Fruit fly (Drosophila melanogaster) whole organism, embryonic: ENCODE results near the gene prt.

Experiments
- Abd-B ChIP-seq: fragments of 200-800 bp; sonication (Bioruptor generic); optimal IDR thresholded peaks from 2 replicates; lab custom pipeline; 2018; ENCODE audit warnings: missing biosample characterization, mild to moderate bottlenecking, missing genetic modification characterization, moderate library complexity
- Bdp1 ChIP-seq: fragments of 200-800 bp; sonication (Bioruptor generic); optimal IDR thresholded peaks from 3 replicates; lab custom pipeline; 2016; ENCODE audit warnings: missing biosample characterization, missing genetic modification characterization
- BtbVII ChIP-seq: fragments of 200-800 bp; sonication (Bioruptor generic); optimal IDR thresholded peaks from 3 replicates; lab custom pipeline; 2017; ENCODE audit warnings: missing biosample characterization, mild to moderate bottlenecking, missing genetic modification characterization
- CG11093 ChIP-seq: fragments of 200-800 bp; sonication (Bioruptor generic); IDR thresholded peaks from 3 replicates; pipeline ENCODE4 v1.3.6; 2022; ENCODE audit warnings: missing biosample characterization, missing genetic modification characterization
- CG11398 ChIP-seq: fragments of 200-800 bp; sonication (Bioruptor generic); optimal IDR thresholded peaks from 2 replicates; lab custom pipeline; 2016; ENCODE audit warnings: missing biosample characterization, missing genetic modification characterization
- CG11560 ChIP-seq: fragments of 200-800 bp; sonication (Bioruptor generic); IDR thresholded peaks from 3 replicates; pipeline ENCODE4 v1.3.6; 2022; ENCODE audit warnings: missing biosample characterization, missing genetic modification characterization
- CG14860 ChIP-seq: fragments of 200-800 bp; sonication (Bioruptor generic); IDR thresholded peaks from 3 replicates; pipeline ENCODE4 v1.3.6; 2022; ENCODE audit warnings: missing biosample characterization, missing genetic modification characterization; ENCODE audit not compliant: partially characterized antibody
- CG1529 ChIP-seq: fragments of 200-800 bp; sonication (Bioruptor generic); optimal IDR thresholded peaks from 3 replicates; lab custom pipeline; 2018; ENCODE audit warnings: missing biosample characterization, missing genetic modification characterization
- CG15479 ChIP-seq: fragments of 200-800 bp; sonication (Bioruptor generic); optimal IDR thresholded peaks from 3 replicates; lab custom pipeline; 2019; ENCODE audit warnings: missing biosample characterization, mild to moderate bottlenecking, missing genetic modification characterization, moderate library complexity
- CG16813 ChIP-seq: fragments of 200-800 bp; sonication (Bioruptor generic); IDR thresholded peaks from 3 replicates; pipeline ENCODE4 v1.3.6; 2022; ENCODE audit warnings: missing biosample characterization, missing genetic modification characterization; ENCODE audit not compliant: partially characterized antibody
- CG17829 ChIP-seq: fragments of 200-800 bp; optimal IDR thresholded peaks from 2 replicates; lab custom pipeline; 2019; ENCODE audit warnings: missing biosample characterization, mild to moderate bottlenecking, missing genetic modification characterization, moderate library complexity
- CG2875 ChIP-seq: fragments of 200-800 bp; sonication (Bioruptor generic); optimal IDR thresholded peaks from 2 replicates; lab custom pipeline; 2017; ENCODE audit warnings: missing biosample characterization, mild to moderate bottlenecking, missing genetic modification characterization, missing genetic modification reagents
- CG2889 ChIP-seq: fragments of 200-800 bp; sonication (Bioruptor generic); IDR thresholded peaks from 3 replicates; pipeline ENCODE4 v1.3.6; 2022; ENCODE audit warnings: missing biosample characterization, missing genetic modification characterization
- CG30020 ChIP-seq: fragments of 200-800 bp; optimal IDR thresholded peaks from 2 replicates; lab custom pipeline; 2019; ENCODE audit warnings: missing biosample characterization, mild to moderate bottlenecking, missing genetic modification characterization, moderate library complexity
- CG31224 ChIP-seq: fragments of 200-800 bp; sonication (Bioruptor generic); IDR thresholded peaks from 2 replicates; pipeline ENCODE4 v1.3.6; 2022; ENCODE audit warnings: missing biosample characterization, missing genetic modification characterization
- CG31365 ChIP-seq: fragments of 200-800 bp; sonication (Bioruptor generic); optimal IDR thresholded peaks from 2 replicates; lab custom pipeline; 2018; ENCODE audit warnings: missing biosample characterization, mild to moderate bottlenecking, missing genetic modification characterization
- CG34422 ChIP-seq: fragments of 200-800 bp; sonication (Bioruptor generic); IDR thresholded peaks from 3 replicates; pipeline ENCODE4 v1.3.6; 2022; ENCODE audit warnings: missing biosample characterization, missing genetic modification characterization
- CG6791 ChIP-seq: fragments of 200-800 bp; sonication (Bioruptor generic); IDR thresholded peaks from 3 replicates; pipeline ENCODE4 v1.3.6; 2022; ENCODE audit warnings: missing biosample characterization, missing genetic modification characterization; ENCODE audit not compliant: partially characterized antibody
- CG7786 ChIP-seq: fragments of 200-800 bp; sonication (Bioruptor generic); optimal IDR thresholded peaks from 2 replicates; lab custom pipeline; 2016; ENCODE audit warnings: missing biosample characterization, missing genetic modification characterization
- CG8281 ChIP-seq: fragments of 200-800 bp; sonication (Bioruptor generic); optimal IDR thresholded peaks from 2 replicates; lab custom pipeline; 2018; ENCODE audit warnings: missing biosample characterization, mild to moderate bottlenecking, missing genetic modification characterization, moderate library complexity
- CG8765 ChIP-seq: fragments of 200-800 bp; sonication (Bioruptor generic); IDR thresholded peaks from 2 replicates; pipeline ENCODE4 v1.3.6; 2022; ENCODE audit warnings: missing biosample characterization, missing genetic modification characterization
- CG9215 ChIP-seq: fragments of 200-800 bp; sonication (Bioruptor generic); IDR thresholded peaks from 2 replicates; pipeline ENCODE4 v1.3.6; 2022; ENCODE audit warnings: missing biosample characterization, missing genetic modification characterization
- CoRest ChIP-seq: fragments of 200-800 bp; sonication (Bioruptor generic); optimal IDR thresholded peaks from 3 replicates; lab custom pipeline; 2018; ENCODE audit warnings: missing biosample characterization, mild to moderate bottlenecking, missing genetic modification characterization, moderate library complexity
- CrebB ChIP-seq: fragments of 200-800 bp; sonication (Bioruptor generic); optimal IDR thresholded peaks from 3 replicates; lab custom pipeline; 2018; ENCODE audit warnings: missing biosample characterization, mild to moderate bottlenecking, missing genetic modification characterization
- Ets97D ChIP-seq: fragments of 200-800 bp; sonication (Bioruptor generic); optimal IDR thresholded peaks from 3 replicates; lab custom pipeline; 2016; ENCODE audit warnings: missing biosample characterization, missing genetic modification characterization
- HLHmδ ChIP-seq: fragments of 200-800 bp; sonication (Bioruptor generic); optimal IDR thresholded peaks from 2 replicates; lab custom pipeline; 2018; ENCODE audit warnings: missing biosample characterization, mild to moderate bottlenecking, missing genetic modification characterization, moderate library complexity
- Hr51 ChIP-seq, 2 experiments: fragments of 200-800 bp; sonication (Bioruptor generic); optimal IDR thresholded peaks; 2 replicates in 1 of 2; 3 replicates in 1 of 2; lab custom pipeline; 2016 to 2018; ENCODE audit warnings: missing biosample characterization in 2 of 2, missing genetic modification characterization in 2 of 2, mild to moderate bottlenecking in 1 of 2, moderate library complexity in 1 of 2
- MESR4 ChIP-seq: fragments of 200-800 bp; sonication (Bioruptor generic); optimal IDR thresholded peaks from 2 replicates; lab custom pipeline; 2018; ENCODE audit warnings: missing biosample characterization, mild to moderate bottlenecking, missing genetic modification characterization, moderate library complexity
- Med ChIP-seq: fragments of 200-800 bp; sonication (Bioruptor generic); peaks from one replicate; lab custom pipeline; 2016; ENCODE audit warnings: missing biosample characterization, missing genetic modification characterization, mild to moderate bottlenecking, inconsistent platforms, moderate library complexity
- Neu2 ChIP-seq: fragments of 200-800 bp; sonication (Bioruptor generic); optimal IDR thresholded peaks from 3 replicates; lab custom pipeline; 2016; ENCODE audit warnings: missing biosample characterization, missing genetic modification characterization, borderline replicate concordance
- Opbp ChIP-seq: fragments of 200-800 bp; sonication (Bioruptor generic); IDR thresholded peaks from 3 replicates; pipeline ENCODE4 v1.3.6; 2022; ENCODE audit warnings: missing biosample characterization, missing genetic modification characterization; ENCODE audit not compliant: partially characterized antibody
- Ravus ChIP-seq: fragments of 200-800 bp; sonication (Bioruptor generic); IDR thresholded peaks from 2 replicates; pipeline ENCODE4 v1.3.6; 2022; ENCODE audit warnings: missing biosample characterization, missing genetic modification characterization
- Taf1 ChIP-seq: fragments of 200-800 bp; sonication (Bioruptor generic); IDR thresholded peaks from 2 replicates; pipeline ENCODE4 v1.3.6; 2022; ENCODE audit warnings: missing biosample characterization, missing genetic modification characterization
- corto ChIP-seq: fragments of 200-800 bp; sonication (Bioruptor generic); optimal IDR thresholded peaks from 2 replicates; lab custom pipeline; 2016; ENCODE audit warnings: missing biosample characterization, mild to moderate bottlenecking, missing genetic modification characterization, moderate library complexity
- disco-r ChIP-seq: fragments of 200-800 bp; sonication (Bioruptor generic); optimal IDR thresholded peaks from 2 replicates; lab custom pipeline; 2016; ENCODE audit warnings: missing biosample characterization, missing genetic modification characterization
- gcm ChIP-seq: fragments of 200-800 bp; sonication (Bioruptor generic); optimal IDR thresholded peaks from 2 replicates; lab custom pipeline; 2019; ENCODE audit warnings: missing biosample characterization, mild to moderate bottlenecking, missing genetic modification characterization, moderate library complexity
- kay ChIP-seq: fragments of 200-800 bp; sonication (Bioruptor generic); optimal IDR thresholded peaks from 2 replicates; lab custom pipeline; 2016; ENCODE audit warnings: missing biosample characterization, missing genetic modification characterization
- ken ChIP-seq: fragments of 200-800 bp; sonication (Bioruptor generic); IDR thresholded peaks from 3 replicates; pipeline ENCODE4 v1.3.6; 2022; ENCODE audit warnings: missing biosample characterization, missing genetic modification characterization
- knrl ChIP-seq: fragments of 200-800 bp; sonication (Bioruptor generic); IDR thresholded peaks from 3 replicates; pipeline ENCODE4 v1.3.6; 2022; ENCODE audit warnings: missing biosample characterization, missing genetic modification characterization; ENCODE audit not compliant: partially characterized antibody
- mld ChIP-seq: fragments of 200-800 bp; sonication (Bioruptor generic); IDR thresholded peaks from 3 replicates; pipeline ENCODE4 v1.3.6; 2022; ENCODE audit warnings: missing biosample characterization, missing genetic modification characterization; ENCODE audit not compliant: partially characterized antibody
- nom ChIP-seq: fragments of 200-800 bp; sonication (Bioruptor generic); optimal IDR thresholded peaks from 2 replicates; lab custom pipeline; 2017; ENCODE audit warnings: missing biosample characterization, missing genetic modification characterization, mild to moderate bottlenecking, moderate library complexity, missing genetic modification reagents
- otp ChIP-seq: fragments of 200-800 bp; sonication (Bioruptor generic); IDR thresholded peaks from 3 replicates; pipeline ENCODE4, ENCODE4 v1.3.6; 2022; ENCODE audit warnings: missing biosample characterization, missing genetic modification characterization
- pnt ChIP-seq: fragments of 200-800 bp; sonication (Bioruptor generic); optimal IDR thresholded peaks from 3 replicates; lab custom pipeline; 2016; ENCODE audit warnings: missing biosample characterization, missing genetic modification characterization
- slbo ChIP-seq: fragments of 200-800 bp; sonication (Bioruptor generic); IDR thresholded peaks from 2 replicates; pipeline ENCODE4 v1.3.6; 2022; ENCODE audit warnings: missing biosample characterization, missing genetic modification characterization
- stc ChIP-seq: fragments of 200-800 bp; sonication (Bioruptor generic); IDR thresholded peaks from 2 replicates; pipeline ENCODE4 v1.3.6; 2022; ENCODE audit warnings: missing biosample characterization, missing genetic modification characterization
- sug ChIP-seq: fragments of 200-800 bp; optimal IDR thresholded peaks from 2 replicates; lab custom pipeline; 2019; ENCODE audit warnings: missing biosample characterization, mild to moderate bottlenecking, missing genetic modification characterization, moderate library complexity
- ttk ChIP-seq: fragments of 200-800 bp; sonication (Bioruptor generic); IDR thresholded peaks from 2 replicates; pipeline ENCODE4 v2.1.2; 2022; ENCODE audit warnings: missing biosample characterization, missing genetic modification characterization

prt gene

DNA sequence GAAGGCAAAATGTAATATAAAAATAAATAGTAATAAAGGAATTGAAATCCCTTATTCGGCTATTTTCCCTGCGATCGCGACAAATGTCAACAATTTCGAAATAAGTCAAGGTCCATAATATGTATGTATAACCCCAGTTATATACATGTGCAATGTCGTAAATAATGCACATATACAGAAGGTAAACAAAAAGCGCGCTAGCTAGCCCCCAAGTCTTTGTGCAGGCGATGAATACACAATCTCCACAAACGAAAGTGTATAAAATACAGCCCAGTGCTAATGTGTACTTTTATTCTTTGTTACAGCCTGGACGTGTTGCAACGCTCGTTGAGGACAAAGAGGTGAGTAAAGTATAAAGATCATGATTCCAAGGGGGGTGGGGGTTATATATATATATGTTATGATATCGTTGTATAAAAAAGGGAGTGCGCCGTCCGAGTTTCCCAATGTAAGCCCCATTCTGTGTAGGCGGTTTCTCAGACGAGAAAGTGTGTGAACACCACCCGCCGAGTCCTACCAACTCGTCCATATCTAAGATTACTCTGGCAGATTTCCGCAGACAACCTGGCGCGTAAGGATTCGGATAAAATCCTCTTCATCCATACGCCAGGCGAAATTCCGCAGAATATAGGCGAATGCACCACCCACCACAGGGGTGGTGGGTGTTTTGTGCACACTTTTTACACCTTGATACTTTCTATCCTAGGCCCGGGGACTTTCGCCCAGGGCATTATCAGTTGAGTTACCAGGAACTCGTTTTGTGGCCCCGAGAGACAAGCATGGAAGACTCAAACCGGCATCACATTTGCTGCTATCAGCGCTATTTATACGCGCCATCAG is 31.0 kb upstream of the prt start (continued):
- TF ChIP-seq Med (GFP tag; lab: Kevin White, UChicago) (no peak), MESR4 (GFP tag; lab: Kevin White, UChicago) (no peak), HLHmδ (GFP tag; lab: Kevin White, UChicago) (peak; percentile 46), CG14860 (peak; percentile 63; the same call in 2 of the 3 replicates), CG34422 (GFP tag; lab: Robert Waterston, UW) (no peak), CG16813 (GFP tag; lab: Robert Waterston, UW) (peak; percentile 51; the same call in 2 of the 3 replicates), pnt (GFP tag; lab: Kevin White, UChicago) (no peak), mld (GFP tag; lab: Robert Waterston, UW) (peak; percentile 44), knrl (GFP tag; lab: Robert Waterston, UW) (peak; percentile 57), CG30020 (tag; lab: Kevin White, UChicago) (no peak), CG6791 (peak; percentile 88; the same call in 2 of the 3 replicates), BtbVII (GFP tag; lab: Kevin White, UChicago) (no peak), kay (GFP tag; lab: Kevin White, UChicago) (no peak), Hr51 (GFP tag; optimal IDR thresholded peaks at IDR 0.05; lab: Kevin White, UChicago) (no peak), CG1529 (GFP tag; lab: Kevin White, UChicago) (no peak), sug (tag; lab: Kevin White, UChicago) (peak; percentile 88), CG11398 (GFP tag; lab: Kevin White, UChicago) (no peak), ttk (GFP tag; lab: Robert Waterston, UW) (peak; percentile 53; the same call in 1 of the 2 replicates), Ets97D (no peak), CG15479 (GFP tag; lab: Kevin White, UChicago) (peak; percentile 69), ken (0 out of 3 replicates have a peak, but pooled peaks have one; percentile 40), CG17829 (peak; percentile 9), slbo (no peak), Abd-B (GFP tag; lab: Kevin White, UChicago) (no peak), corto (GFP tag; lab: Kevin White, UChicago) (no peak), CG8765 (GFP tag; lab: Robert Waterston, UW) (0 out of 2 replicates have a peak, but pooled peaks have one; percentile 31), CG7786 (GFP tag; lab: Kevin White, UChicago) (no peak), CG2875 (peak; percentile 18), CrebB (tag; lab: Kevin White, UChicago) (peak; percentile 25), CG31224 (GFP tag; lab: Robert Waterston, UW) (no peak), Ravus (GFP tag; lab: Robert Waterston, UW) (no peak), CG2889 (GFP tag; lab: Robert Waterston, UW) (no peak), Taf1 (GFP tag; lab: Robert Waterston, UW) (no peak), otp (no peak), stc (GFP tag; lab: Robert Waterston, UW) (0 out of 2 replicates have a peak, but pooled peaks have one; percentile 32), CG11093 (no peak), CG31365 (tag; lab: Kevin White, UChicago) (no peak), CG11560 (tag; lab: Robert Waterston, UW) (no peak), gcm (GFP tag; lab: Kevin White, UChicago) (peak; percentile 48), CG9215 (GFP tag; lab: Robert Waterston, UW) (no peak), CG8281 (tag; lab: Kevin White, UChicago) (no peak), Opbp (peak; percentile 75), Bdp1 (peak; percentile 99), CoRest (tag; lab: Kevin White, UChicago) (peak; percentile 59), Neu2 (GFP tag; lab: Kevin White, UChicago) (no peak), nom (peak; percentile 61), disco-r (GFP tag; lab: Kevin White, UChicago) (no peak)
